Worm (Caenorhabditis elegans) whole organism, dauer: ENCODE data around the gene F08D12.2.

Experiments used
- unc-62 ChIP-seq: sonication (generic microtip); optimal IDR thresholded peaks from 2 replicates; lab custom pipeline; 2017; ENCODE audit warnings: missing biosample characterization, missing genetic modification reagents, missing genetic modification characterization

F08D12.2 gene

ce11 chrII:2827859-2828403 is 46.5 kb downstream of the F08D12.2 start, which contains the start of gene K12H6.8:
Gene K12H6.8, plus strand, starts transcription at chrII:2827896.
- no peak for TF ChIP-seq unc-62 (GFP tag; lab: Kevin White, UChicago)

DNA sequence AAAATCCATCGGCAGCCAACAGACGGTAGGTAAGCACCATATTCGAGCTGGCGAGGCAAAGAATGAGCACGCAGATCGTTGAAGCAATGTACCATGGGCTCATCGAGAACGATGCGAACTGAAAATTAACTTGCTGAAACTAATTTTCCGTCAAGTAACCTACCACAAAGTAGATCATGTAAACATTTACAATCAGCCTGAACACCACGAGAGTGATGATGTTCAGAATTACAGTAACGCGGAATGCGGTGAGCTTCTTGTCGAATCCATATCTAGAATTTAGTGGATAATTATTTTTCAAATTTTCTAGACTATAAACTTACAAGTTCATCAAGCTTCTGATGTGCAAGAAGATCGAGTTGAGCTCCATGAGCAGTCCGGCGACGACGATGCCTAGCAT is 48.0 kb downstream of the F08D12.2 start:
- TF ChIP-seq unc-62 (GFP tag; lab: Kevin White, UChicago) = no peak

DNA sequence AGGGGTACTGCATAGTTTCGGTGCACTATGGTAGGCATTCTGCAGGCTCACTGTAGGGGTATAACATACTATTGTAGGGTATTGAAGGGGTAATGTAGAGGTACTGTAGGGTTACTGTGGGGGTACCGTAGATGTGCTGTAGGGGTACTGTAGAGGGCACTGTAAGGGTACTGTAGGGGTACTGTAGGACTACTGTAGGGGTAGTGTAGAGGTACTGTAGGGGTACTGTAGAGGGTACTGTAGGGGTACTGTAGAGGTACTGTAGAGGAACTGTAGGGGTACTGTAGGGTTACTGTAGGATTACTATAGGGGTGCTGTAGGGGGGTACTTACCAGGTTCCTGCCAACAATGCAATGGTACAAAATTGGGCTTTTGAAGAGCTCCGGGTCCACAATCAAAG is 48.7 kb downstream of the F08D12.2 start:
- TF ChIP-seq unc-62 (GFP tag; lab: Kevin White, UChicago) = no peak

DNA sequence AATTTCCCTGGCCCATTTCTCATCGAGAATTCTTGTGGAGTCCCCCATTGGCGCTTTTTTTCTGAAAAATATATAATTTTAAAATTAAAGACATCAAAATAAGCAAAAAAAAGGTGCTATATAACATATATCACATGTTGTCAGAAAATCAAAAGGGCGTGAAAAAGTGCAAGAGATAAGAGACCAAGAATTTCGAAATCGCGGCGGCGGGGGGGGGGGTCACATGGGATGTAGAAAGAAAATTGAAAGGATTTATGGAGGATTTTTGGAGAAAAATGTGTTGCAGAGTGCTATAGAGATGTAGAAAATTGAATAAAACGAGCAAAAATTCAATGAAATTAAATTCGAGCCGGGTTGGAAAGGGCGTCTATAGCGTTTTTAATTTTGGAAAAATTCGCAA is 49.7 kb downstream of the F08D12.2 start, which contains the start of gene K12H6.6:
Gene K12H6.6, minus strand, starts transcription at position 61 of the 400 bp plus-strand sequence.
- no peak for TF ChIP-seq unc-62 (GFP tag; lab: Kevin White, UChicago)

ce11 chrII:2832098-2832497 is 50.6 kb downstream of the F08D12.2 start:
- TF ChIP-seq unc-62 (GFP tag; lab: Kevin White, UChicago) = no peak

DNA sequence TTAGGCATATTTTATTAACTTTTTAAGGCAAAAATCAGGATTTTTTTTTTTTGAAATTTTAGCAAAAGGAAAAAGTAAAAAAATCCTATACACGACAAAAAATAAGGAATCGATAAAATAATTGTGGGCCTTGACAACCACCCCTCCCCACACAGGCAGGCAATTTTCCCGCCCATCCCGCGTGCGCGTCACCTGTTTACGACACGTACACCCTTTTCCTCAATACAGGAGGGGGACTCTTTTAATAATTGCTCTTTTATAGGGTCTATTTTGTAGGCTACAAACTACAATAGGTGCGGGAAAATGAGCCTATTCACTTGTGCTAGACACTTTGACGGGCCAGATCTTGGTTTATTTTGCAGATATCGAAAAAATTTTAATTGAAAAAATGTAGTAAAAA is 51.1 kb downstream of the F08D12.2 start:
- TF ChIP-seq unc-62 (GFP tag; lab: Kevin White, UChicago) = no peak
